Fruit fly (Drosophila melanogaster): ENCODE data around the gene Gbeta5.

Gene Gbeta5

DNA sequence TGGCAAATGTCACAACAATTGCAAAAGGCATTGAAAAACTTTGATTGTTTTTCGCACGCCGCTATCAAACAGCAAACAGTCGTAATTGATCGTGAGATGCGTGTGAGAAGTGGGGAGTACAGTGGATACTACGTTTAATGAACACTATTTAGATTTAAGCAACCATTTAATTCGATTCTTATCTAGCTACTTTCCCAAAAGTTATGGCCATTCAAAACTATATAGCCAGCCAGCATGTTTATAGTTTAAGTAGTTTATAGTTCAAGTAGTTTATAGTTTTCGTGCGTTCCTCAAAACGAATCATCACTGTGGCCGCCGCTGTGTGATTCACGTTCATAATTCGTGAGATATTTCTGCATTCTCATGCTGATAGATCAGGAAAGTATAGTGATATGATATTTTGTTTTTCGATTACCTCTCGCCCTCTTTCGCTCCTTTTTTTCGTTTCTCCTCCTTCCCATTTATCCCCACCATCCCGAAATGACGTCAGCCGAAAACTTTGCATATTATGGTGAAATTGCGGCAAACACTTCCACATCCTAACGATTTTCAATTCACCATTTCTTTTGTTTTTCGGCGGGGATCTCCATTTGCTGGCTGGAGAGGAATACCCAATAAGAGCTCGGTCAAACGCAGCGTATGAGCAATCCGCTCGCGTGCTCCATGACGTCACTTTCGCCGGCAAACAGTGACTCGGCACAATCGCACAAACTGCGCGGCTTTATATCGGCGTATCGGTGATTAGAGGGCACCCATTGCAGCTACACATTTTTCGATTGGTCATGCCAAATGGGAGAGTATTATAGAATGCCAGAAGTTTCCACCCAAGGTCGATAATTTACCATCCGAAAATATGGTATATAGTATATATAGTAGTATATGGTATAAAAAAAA is 38.4 kb downstream of the Gbeta5 start (continued):
- TF ChIP-seq CG6276 (GFP tag; optimal IDR thresholded peaks at IDR 0.05) (no peak), CG7368 (GFP tag; optimal IDR thresholded peaks at IDR 0.05) (no peak), salr (GFP tag; optimal IDR thresholded peaks at IDR 0.05) (no peak), Met (GFP tag; optimal IDR thresholded peaks at IDR 0.05) (peak; percentile 3), eg (GFP tag; IDR thresholded peaks at IDR 0.05) (peak; percentile 28; the same call in 1 of the 3 replicates), CG10631 (GFP tag; optimal IDR thresholded peaks at IDR 0.05) (peak; percentile 17), CG8632 (GFP tag; optimal IDR thresholded peaks at IDR 0.05) (no peak)

dm6 chrX:8112715-8113114 is 39.4 kb downstream of the Gbeta5 start:
- TF ChIP-seq CG6276 (GFP tag; optimal IDR thresholded peaks at IDR 0.05) (no peak), Met (GFP tag; optimal IDR thresholded peaks at IDR 0.05) (peak; percentile 2), fkh (GFP tag; optimal IDR thresholded peaks at IDR 0.05) (no peak), lz (GFP tag; optimal IDR thresholded peaks at IDR 0.05) (peak; percentile 10), CG8632 (GFP tag; optimal IDR thresholded peaks at IDR 0.05) (no peak), Eip78C (GFP tag) (peak; percentile 59), CG11294 (GFP tag; IDR thresholded peaks at IDR 0.05) (no peak), CG7368 (GFP tag; optimal IDR thresholded peaks at IDR 0.05) (no peak), esn (GFP tag; optimal IDR thresholded peaks at IDR 0.05) (peak; percentile 8), svp (GFP tag) (peak; percentile 51)

dm6 chrX:8110984-8111383 is 41.1 kb downstream of the Gbeta5 start:
- TF ChIP-seq vri (GFP tag; optimal IDR thresholded peaks at IDR 0.05): peak; percentile 76
- no peak for TF ChIP-seq ss (GFP tag; optimal IDR thresholded peaks at IDR 0.05)
- no peak for TF ChIP-seq dac (GFP tag; optimal IDR thresholded peaks at IDR 0.05)
- TF ChIP-seq svp (GFP tag): no peak
- no peak for TF ChIP-seq CG6276 (GFP tag; optimal IDR thresholded peaks at IDR 0.05)
- no peak for TF ChIP-seq CG31627 (GFP tag; optimal IDR thresholded peaks at IDR 0.05)
- TF ChIP-seq CG16779 (tag; optimal IDR thresholded peaks at IDR 0.05): no peak
- TF ChIP-seq CG10669 (GFP tag; optimal IDR thresholded peaks at IDR 0.05): no peak
- TF ChIP-seq Eip78C (GFP tag): no peak

DNA sequence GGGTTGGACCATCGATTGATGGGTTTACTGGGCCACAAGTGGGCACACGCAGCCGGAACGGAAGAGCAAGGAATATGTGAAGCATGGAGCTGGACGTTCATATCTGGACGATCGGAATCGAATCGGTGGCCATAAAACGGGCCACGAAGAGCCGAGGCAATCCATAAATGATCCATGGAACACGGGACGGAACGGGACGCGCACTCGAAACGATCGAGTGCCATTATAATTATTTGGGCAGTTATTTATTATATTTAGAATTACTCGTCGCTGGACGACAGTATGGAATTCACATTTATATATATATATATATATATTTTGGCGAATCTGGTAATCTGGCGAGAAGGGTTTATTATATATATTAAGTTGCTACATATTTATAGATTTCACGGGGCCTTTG is 44.1 kb downstream of the Gbeta5 start:
- TF ChIP-seq acj6 (GFP tag; optimal IDR thresholded peaks at IDR 0.05): no peak
- no peak for TF ChIP-seq vri (GFP tag; optimal IDR thresholded peaks at IDR 0.05)

DNA sequence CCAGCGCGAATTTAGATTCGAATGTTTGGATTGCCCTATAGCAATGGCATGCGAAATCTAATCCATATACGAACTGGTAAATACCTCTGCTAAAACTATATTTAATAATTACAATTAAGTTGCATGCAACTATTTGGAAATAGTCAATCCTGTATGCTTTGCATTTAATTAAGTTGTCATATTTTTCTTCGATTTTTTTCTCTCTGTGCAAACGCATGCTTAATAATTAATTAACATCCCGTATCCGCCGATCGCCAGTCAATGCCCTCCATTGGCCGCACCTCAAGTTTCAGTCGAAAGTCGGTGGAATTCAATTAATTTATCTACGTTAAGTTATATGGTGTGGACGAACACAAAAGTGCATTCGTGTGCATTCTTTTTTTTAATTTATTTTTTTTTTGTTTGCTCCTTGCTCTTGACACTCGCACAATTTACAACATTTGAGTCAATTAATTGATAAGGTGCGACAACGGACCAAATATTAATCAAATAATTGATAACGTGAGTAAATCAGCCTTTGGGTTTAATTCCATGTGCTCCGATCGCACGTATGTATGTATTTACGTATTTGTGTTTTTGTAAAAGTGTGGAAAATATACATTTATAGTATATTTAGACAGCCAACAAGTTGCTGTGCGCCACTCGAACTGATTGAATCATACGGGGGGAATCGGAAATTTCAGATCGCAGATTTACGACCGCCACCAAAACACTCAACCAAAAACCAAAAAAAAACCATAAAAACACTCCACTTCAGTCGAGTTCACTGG is 45.6 kb downstream of the Gbeta5 start:
- TF ChIP-seq Gug (GFP tag; IDR thresholded peaks at IDR 0.05) (no peak), Met (GFP tag; optimal IDR thresholded peaks at IDR 0.05) (peak; percentile 17), CG1621 (tag; optimal IDR thresholded peaks at IDR 0.05) (no peak), CG9139 (GFP tag; optimal IDR thresholded peaks at IDR 0.05) (no peak), CG10669 (GFP tag; optimal IDR thresholded peaks at IDR 0.05) (no peak), lz (GFP tag; optimal IDR thresholded peaks at IDR 0.05) (no peak), dsx (GFP tag; optimal IDR thresholded peaks at IDR 0.05; ENCODE audit: poor library complexity, severe bottlenecking) (no peak), CG6854 (GFP tag; optimal IDR thresholded peaks at IDR 0.05) (no peak), CG10631 (GFP tag; optimal IDR thresholded peaks at IDR 0.05) (no peak), Eip78C (GFP tag) (peak; percentile 54), Eip93F (GFP tag; optimal IDR thresholded peaks at IDR 0.05) (peak; percentile 55), esn (GFP tag; optimal IDR thresholded peaks at IDR 0.05) (peak; percentile 3), topi (GFP tag; optimal IDR thresholded peaks at IDR 0.05) (peak; percentile 15), Sox15 (GFP tag; optimal IDR thresholded peaks at IDR 0.05) (no peak), Sox14 (GFP tag; optimal IDR thresholded peaks at IDR 0.05) (no peak), Smox (GFP tag; optimal IDR thresholded peaks at IDR 0.05) (no peak), CG15336 (GFP tag; IDR thresholded peaks at IDR 0.05) (no peak), eg (GFP tag; IDR thresholded peaks at IDR 0.05) (no peak), pdm3 (GFP tag; optimal IDR thresholded peaks at IDR 0.05) (no peak), CG6792 (GFP tag; optimal IDR thresholded peaks at IDR 0.05) (no peak), Hr39 (GFP tag; optimal IDR thresholded peaks at IDR 0.05) (no peak), CG32006 (GFP tag; optimal IDR thresholded peaks at IDR 0.05) (no peak), fkh (GFP tag; optimal IDR thresholded peaks at IDR 0.05) (peak; percentile 45), CG11762 (GFP tag; optimal IDR thresholded peaks at IDR 0.05; ENCODE audit: insufficient read depth) (no peak), Hr38 (GFP tag; optimal IDR thresholded peaks at IDR 0.05) (no peak), svp (GFP tag) (peak; percentile 11), vri (GFP tag; optimal IDR thresholded peaks at IDR 0.05) (peak; percentile 78), CG6163 (GFP tag; IDR thresholded peaks at IDR 0.05) (peak; percentile 24; the same call in 1 of the 3 replicates), OdsH (GFP tag; optimal IDR thresholded peaks at IDR 0.05) (no peak)
